Worm (Caenorhabditis elegans) whole organism, early embryonic: Measurements from ENCODE around the gene bca-1.

ENCODE experiments used
- B0310.2 ChIP-seq: sonication (generic microtip); optimal IDR thresholded peaks from 2 replicates; lab custom pipeline; 2016; ENCODE audit warnings: mild to moderate bottlenecking, missing genetic modification characterization, missing compliant biosample characterization
- aly-1 ChIP-seq: sonication (generic microtip); optimal IDR thresholded peaks from 2 replicates; lab custom pipeline; 2016; ENCODE audit warnings: missing genetic modification characterization, missing compliant biosample characterization
- ama-1 ChIP-seq: fragments of 150-350 bp; optimal IDR thresholded peaks from 2 replicates; lab custom pipeline; 2014
- ets-7 ChIP-seq: sonication (generic microtip); optimal IDR thresholded peaks from 2 replicates; lab custom pipeline; 2016; ENCODE audit warnings: missing genotype, missing genetic modification characterization, missing compliant biosample characterization
- flt-1 ChIP-seq: fragments of 200-800 bp; sonication (Bioruptor generic); IDR thresholded peaks from 2 replicates; pipeline ENCODE4 v1.3.6; 2022; ENCODE audit warnings: missing genetic modification characterization, missing compliant biosample characterization
- pes-1 ChIP-seq: fragments of 200-800 bp; sonication (Bioruptor generic); IDR thresholded peaks from 2 replicates; pipeline ENCODE4 v1.3.6; 2022; ENCODE audit warnings: missing genetic modification reagents, missing genetic modification characterization, missing compliant biosample characterization
- scrt-1 ChIP-seq: fragments of 200-800 bp; sonication (Bioruptor generic); IDR thresholded peaks from 2 replicates; pipeline ENCODE4 v1.3.6; 2022; ENCODE audit warnings: missing genetic modification characterization, missing compliant biosample characterization
- tbx-37 ChIP-seq: fragments of 200-800 bp; sonication (Bioruptor generic); conservative IDR thresholded peaks from 2 replicates; pipeline ENCODE4 v1.3.6; 2022; ENCODE audit warnings: missing genetic modification reagents, missing genetic modification characterization, missing compliant biosample characterization
- tra-4 ChIP-seq: sonication (generic microtip); optimal IDR thresholded peaks from 2 replicates; lab custom pipeline; 2017; ENCODE audit warnings: missing genetic modification characterization, missing compliant biosample characterization

DNA sequence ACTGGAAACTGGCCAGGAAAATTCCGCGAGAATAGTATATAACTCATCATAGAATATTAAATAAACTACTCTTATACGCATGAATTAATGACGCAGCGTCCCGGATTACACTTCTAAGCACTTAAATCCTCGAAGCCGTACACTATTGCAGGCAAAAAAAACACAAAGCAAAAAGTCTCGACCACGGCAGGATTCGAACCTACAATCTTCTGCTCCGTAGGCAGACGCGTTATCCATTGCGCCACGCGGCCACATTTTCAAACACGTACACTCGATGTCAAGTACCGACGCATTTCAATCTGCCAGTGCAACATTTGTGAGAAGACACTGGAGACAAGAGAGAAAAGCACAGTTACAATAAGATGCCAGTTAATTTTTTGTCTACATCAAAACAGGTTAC, 15.3 kb upstream of the bca-1 start:
- peak; percentile 70 for TF ChIP-seq tbx-37
- TF ChIP-seq ets-7: peak; percentile 44
- peak; percentile 55 for TF ChIP-seq aly-1 (tag; lab: Kevin White, UChicago)
- TF ChIP-seq scrt-1 (GFP tag; lab: Robert Waterston, UW): 0 out of 2 replicates have a peak, but pooled peaks have one; percentile 63
- no peak for TF ChIP-seq ama-1 (lab: Kevin White, UChicago)
- no peak for TF ChIP-seq tra-4
- TF ChIP-seq pes-1 (GFP tag; lab: Robert Waterston, UW): peak; percentile 81
- TF ChIP-seq flt-1: peak; percentile 58
- TF ChIP-seq B0310.2 (tag; lab: Kevin White, UChicago): no peak
